Worm (Caenorhabditis elegans) whole organism, L1 larva: Measurements from ENCODE around the gene F01E11.3.

ENCODE experiments used
- Y116A8C.19 ChIP-seq: sonication (generic microtip); optimal IDR thresholded peaks from 2 replicates; lab custom pipeline; 2016; ENCODE audit warnings: missing compliant biosample characterization, missing genetic modification characterization, borderline replicate concordance
- ceh-8 ChIP-seq: fragments of 200-800 bp; sonication (Bioruptor generic); optimal IDR thresholded peaks from 2 replicates; lab custom pipeline; 2018; ENCODE audit warnings: mild to moderate bottlenecking, missing genetic modification characterization, moderate library complexity, missing compliant biosample characterization
- ceh-82 ChIP-seq, 3 experiments: fragments of 150-350 bp in 1 of 3; sonication (generic microtip) in 2 of 3; optimal IDR thresholded peaks; 2 replicates each; lab custom pipeline; 2014 to 2017; ENCODE audit warnings: missing biosample characterization in 3 of 3, missing genetic modification characterization in 3 of 3
- dsc-1 ChIP-seq: sonication (generic microtip); optimal IDR thresholded peaks from 2 replicates; lab custom pipeline; 2016; ENCODE audit warnings: mild to moderate bottlenecking, missing genetic modification characterization, missing compliant biosample characterization
- efl-1 ChIP-seq, 4 experiments: fragments of 150-350 bp; optimal IDR thresholded peaks in 3 of 4; peaks in 1 of 4; 1 replicate in 1 of 4; 2 replicates in 3 of 4; lab custom pipeline; 2014; ENCODE audit warnings: missing biosample characterization in 2 of 4, missing genetic modification characterization in 2 of 4, missing genetic modification reagents in 2 of 4
- egl-13 ChIP-seq: sonication (generic microtip); optimal IDR thresholded peaks from 2 replicates; lab custom pipeline; 2016; ENCODE audit warnings: missing genotype, missing genetic modification reagents, missing genetic modification characterization, missing compliant biosample characterization
- elt-2 ChIP-seq: sonication (generic microtip); optimal IDR thresholded peaks from 2 replicates; lab custom pipeline; 2016; ENCODE audit warnings: missing genetic modification characterization, mild to moderate bottlenecking, inconsistent platforms, missing compliant biosample characterization, missing genetic modification reagents
- ets-5 ChIP-seq: fragments of 200-800 bp; sonication (Bioruptor generic); IDR thresholded peaks from 2 replicates; pipeline ENCODE4 v1.3.6; 2022; ENCODE audit warnings: missing genetic modification characterization, missing compliant biosample characterization
- fkh-10 ChIP-seq: sonication (generic microtip); optimal IDR thresholded peaks from 2 replicates; lab custom pipeline; 2017; ENCODE audit warnings: missing biosample characterization, missing genetic modification reagents, missing genetic modification characterization
- fkh-8 ChIP-seq: sonication (generic microtip); optimal IDR thresholded peaks from 2 replicates; lab custom pipeline; 2016; ENCODE audit warnings: mild to moderate bottlenecking, missing genetic modification characterization, missing compliant biosample characterization
- lin-14 ChIP-seq: fragments of 200-800 bp; sonication (Bioruptor generic); optimal IDR thresholded peaks from 2 replicates; lab custom pipeline; 2018; ENCODE audit warnings: mild to moderate bottlenecking, missing genetic modification characterization, moderate library complexity, missing compliant biosample characterization
- lir-3 ChIP-seq: sonication (generic microtip); optimal IDR thresholded peaks from 2 replicates; lab custom pipeline; 2016; ENCODE audit warnings: mild to moderate bottlenecking, missing genetic modification characterization, moderate library complexity, missing compliant biosample characterization; ENCODE audit not compliant: poor library complexity
- nhr-11 ChIP-seq: fragments of 150-350 bp; optimal IDR thresholded peaks from 2 replicates; lab custom pipeline; 2014; ENCODE audit warnings: missing biosample characterization, missing genetic modification characterization
- nhr-71 ChIP-seq: sonication (generic microtip); optimal IDR thresholded peaks from 2 replicates; lab custom pipeline; 2016; ENCODE audit warnings: mild to moderate bottlenecking, missing genetic modification characterization, moderate library complexity, missing compliant biosample characterization
- pag-3 ChIP-seq: sonication (generic microtip); optimal IDR thresholded peaks from 2 replicates; lab custom pipeline; 2017; ENCODE audit warnings: missing genetic modification characterization, mild to moderate bottlenecking, missing compliant biosample characterization, antibody characterized with exemption, borderline replicate concordance; ENCODE audit not compliant: insufficient read depth
- pax-3 ChIP-seq: fragments of 200-800 bp; sonication (Bioruptor generic); optimal IDR thresholded peaks from 2 replicates; lab custom pipeline; 2018; ENCODE audit warnings: mild to moderate bottlenecking, missing genetic modification characterization, moderate library complexity, missing compliant biosample characterization
- rnt-1 ChIP-seq: sonication (generic microtip); optimal IDR thresholded peaks from 2 replicates; lab custom pipeline; 2016; ENCODE audit warnings: mild to moderate bottlenecking, missing genetic modification characterization, moderate library complexity, missing compliant biosample characterization
- snu-23 ChIP-seq: sonication (generic microtip); optimal IDR thresholded peaks from 2 replicates; lab custom pipeline; 2016; ENCODE audit warnings: missing genetic modification characterization, missing compliant biosample characterization
- sptf-1 ChIP-seq: fragments of 150-350 bp; optimal IDR thresholded peaks from 2 replicates; lab custom pipeline; 2014; ENCODE audit warnings: missing biosample characterization, missing genetic modification characterization
- unc-130 ChIP-seq: fragments of 150-350 bp; optimal IDR thresholded peaks from 2 replicates; lab custom pipeline; 2017; ENCODE audit warnings: missing biosample characterization, missing genetic modification characterization, inconsistent platforms
- unc-98 ChIP-seq: fragments of 200-800 bp; sonication (Bioruptor generic); IDR thresholded peaks from 2 replicates; pipeline ENCODE4 v1.3.6; 2022; ENCODE audit warnings: missing genetic modification characterization, missing compliant biosample characterization
- zip-4 ChIP-seq: fragments of 200-800 bp; sonication (Bioruptor generic); optimal IDR thresholded peaks from 2 replicates; lab custom pipeline; 2018; ENCODE audit warnings: mild to moderate bottlenecking, missing genetic modification characterization, moderate library complexity, missing compliant biosample characterization

F01E11.3 gene

DNA sequence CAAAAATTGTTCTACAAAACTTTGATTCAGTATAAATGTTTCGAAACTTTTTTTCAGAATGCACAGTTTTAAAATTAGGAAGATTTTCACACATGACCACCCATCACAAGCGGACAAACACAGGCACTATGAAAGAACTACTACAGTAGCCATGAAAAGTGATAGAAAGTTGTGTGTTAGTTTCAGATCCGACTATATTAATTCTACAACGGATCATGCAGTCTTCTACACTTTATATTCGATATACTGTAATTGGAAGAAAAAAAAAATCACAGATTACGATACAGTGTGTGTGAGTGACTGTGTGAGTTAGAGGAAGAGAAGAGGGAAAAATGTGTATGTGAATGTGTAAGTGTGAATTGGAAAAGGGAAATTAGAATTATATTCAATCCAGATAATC lies 20.4 kb upstream of the F01E11.3 start:
- no peak for TF ChIP-seq pag-3 (tag; lab: Kevin White, UChicago)
- no peak for TF ChIP-seq sptf-1 (tag; lab: Kevin White, UChicago)
- no peak for TF ChIP-seq zip-4 (GFP tag; lab: Kevin White, UChicago)
- no peak for TF ChIP-seq fkh-8

DNA sequence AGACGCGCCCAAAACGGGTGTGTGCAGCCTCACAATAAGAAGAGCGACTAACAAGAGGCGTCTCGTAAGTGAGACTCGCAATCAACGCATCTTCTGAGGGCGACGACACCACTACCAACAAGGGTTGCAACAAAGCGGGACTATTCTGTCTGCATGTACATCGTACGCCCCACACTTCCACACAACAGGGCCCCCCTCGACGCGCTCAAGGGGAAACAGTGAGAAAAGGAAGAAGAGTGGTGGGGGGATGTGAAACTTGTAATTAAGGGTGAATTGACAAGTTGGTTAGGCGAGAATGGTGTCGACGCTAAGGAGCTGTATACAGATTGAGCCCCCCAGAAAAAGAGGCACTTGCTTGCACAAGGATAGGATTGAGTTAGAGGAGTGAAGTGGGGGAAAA lies 13.8 kb upstream of the F01E11.3 start:
- TF ChIP-seq ets-5 (GFP tag; lab: Robert Waterston, UW) (no peak), Y116A8C.19 (no peak), lin-14 (peak; percentile 47)

DNA sequence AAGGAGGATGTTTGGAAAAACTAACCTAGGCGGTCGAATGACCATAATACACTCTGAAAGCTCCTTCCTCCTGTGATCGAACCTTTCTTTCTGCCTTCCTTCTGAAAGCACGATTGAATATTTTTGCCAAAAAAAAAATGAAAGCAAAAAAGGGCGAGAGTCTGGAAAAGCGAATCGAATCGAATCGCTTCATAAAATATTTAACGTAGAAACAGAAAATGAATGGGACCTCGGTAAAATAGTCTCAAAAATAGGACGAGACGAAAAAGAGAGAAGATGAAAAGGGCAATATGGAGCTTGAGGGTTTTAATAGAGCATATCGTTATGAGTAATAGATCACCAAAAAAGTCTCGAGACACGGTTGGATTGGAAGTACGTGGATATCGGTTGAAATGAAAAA lies 10.9 kb upstream of the F01E11.3 start, which contains the start of gene inx-1:
TSS of gene inx-1 (minus strand) at position 101 of the 400 bp plus-strand sequence.
- TF ChIP-seq efl-1 (optimal IDR thresholded peaks at IDR 0.05; lab: Kevin White, UChicago) (no peak), efl-1 (GFP tag; optimal IDR thresholded peaks at IDR 0.05 in 1 of 2; lab: Kevin White, UChicago) (peak in 1 of 2 experiments; percentile 0), lin-14 (no peak)

DNA sequence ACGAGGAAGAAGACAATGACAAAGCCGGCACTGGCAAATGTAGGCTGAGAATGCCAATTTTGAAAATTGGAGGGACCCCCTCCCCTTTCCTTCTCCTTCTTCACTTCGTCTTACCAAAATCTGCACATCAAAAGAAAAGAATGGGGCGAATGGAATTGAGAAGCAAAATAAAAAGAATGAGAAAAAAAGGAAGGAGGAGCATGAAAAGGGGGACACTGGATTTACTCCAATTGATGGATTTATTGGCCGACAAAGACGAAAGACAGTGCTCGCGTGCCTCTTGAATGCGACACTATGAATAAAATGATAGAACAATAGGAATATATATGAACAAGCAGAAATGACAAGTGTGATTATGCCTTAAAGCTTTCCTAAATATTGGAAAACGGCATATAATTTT lies 8.2 kb upstream of the F01E11.3 start:
- TF ChIP-seq nhr-11 (tag; lab: Kevin White, UChicago) (no peak), efl-1 (optimal IDR thresholded peaks at IDR 0.05; lab: Kevin White, UChicago) (no peak), efl-1 (GFP tag; optimal IDR thresholded peaks at IDR 0.05 in 1 of 2; lab: Kevin White, UChicago) (peak in 1 of 2 experiments; percentile 51), fkh-10 (GFP tag; lab: Kevin White, UChicago) (peak; percentile 33), lin-14 (peak; percentile 24), snu-23 (GFP tag; lab: Kevin White, UChicago) (no peak), dsc-1 (tag; lab: Kevin White, UChicago) (no peak)

DNA sequence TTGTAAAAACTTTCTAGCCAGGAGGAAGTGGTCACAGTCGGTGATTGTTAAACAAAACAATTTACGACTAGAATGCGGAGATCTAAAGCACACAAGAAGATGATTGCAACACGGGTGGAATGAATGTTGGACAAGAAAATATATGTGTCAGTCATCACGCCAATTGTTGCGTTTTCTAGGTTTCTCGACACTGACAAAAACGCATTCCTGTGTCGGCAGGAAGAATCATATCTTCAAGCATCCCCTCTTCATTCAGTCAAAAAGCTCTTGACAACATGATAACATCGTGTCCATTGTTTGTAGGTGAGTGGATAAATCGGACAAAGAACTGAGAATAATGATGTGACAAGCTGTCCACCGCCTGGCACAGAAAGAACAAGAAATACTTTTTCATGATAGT lies 7.6 kb upstream of the F01E11.3 start:
- TF ChIP-seq rnt-1 (tag; lab: Kevin White, UChicago) (peak; percentile 15), zip-4 (GFP tag; lab: Kevin White, UChicago) (no peak), lin-14 (peak; percentile 56), nhr-71 (tag; lab: Kevin White, UChicago) (peak; percentile 6), unc-130 (peak; percentile 47)

DNA sequence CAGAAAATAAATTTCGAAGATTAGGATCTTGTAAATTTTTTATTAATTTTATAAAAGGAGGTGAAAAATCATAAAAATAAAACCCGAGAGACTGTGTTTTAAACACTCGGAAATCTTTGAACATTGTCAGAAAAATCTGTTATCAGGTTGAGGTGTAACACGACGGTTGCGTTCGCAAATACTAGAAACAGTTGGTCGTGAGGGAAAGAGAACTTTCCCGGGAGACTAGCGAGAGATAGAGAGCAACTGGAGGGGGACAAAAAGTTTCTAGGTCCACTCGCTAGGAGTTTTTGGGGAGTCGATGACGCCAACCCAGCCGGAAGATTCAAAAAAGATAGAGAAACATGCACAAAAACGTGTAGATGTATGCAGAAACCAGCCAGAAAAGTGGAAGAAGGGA lies 4.8 kb upstream of the F01E11.3 start:
- TF ChIP-seq fkh-8 (no peak), ceh-8 (GFP tag; lab: Kevin White, UChicago) (no peak), lin-14 (peak; percentile 49), rnt-1 (tag; lab: Kevin White, UChicago) (peak; percentile 17), dsc-1 (tag; lab: Kevin White, UChicago) (no peak)
- TF ChIP-seq, all 84 proteins: peak for 2

DNA sequence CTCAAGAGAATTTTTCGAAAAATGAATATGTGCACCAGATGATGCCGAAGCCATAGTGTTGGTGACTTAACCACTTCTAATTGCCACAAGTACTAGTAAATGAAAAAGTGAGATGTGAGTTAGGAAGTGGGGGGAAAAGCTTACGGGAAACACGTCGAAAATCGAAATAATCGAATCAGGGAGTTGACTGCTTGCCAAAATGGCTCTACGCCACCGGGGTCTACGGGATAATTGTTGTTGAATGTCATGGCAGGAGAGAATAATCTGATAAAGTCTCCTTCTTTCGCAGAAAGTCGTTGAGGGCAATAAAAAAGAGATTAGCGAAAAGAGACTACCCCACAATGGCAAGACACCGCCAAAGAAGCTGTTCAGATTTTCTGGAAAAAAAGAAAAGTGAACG lies 3.3 kb upstream of the F01E11.3 start:
- no peak for TF ChIP-seq lir-3 (tag; lab: Kevin White, UChicago)
- TF ChIP-seq lin-14, result peak; percentile 21

DNA sequence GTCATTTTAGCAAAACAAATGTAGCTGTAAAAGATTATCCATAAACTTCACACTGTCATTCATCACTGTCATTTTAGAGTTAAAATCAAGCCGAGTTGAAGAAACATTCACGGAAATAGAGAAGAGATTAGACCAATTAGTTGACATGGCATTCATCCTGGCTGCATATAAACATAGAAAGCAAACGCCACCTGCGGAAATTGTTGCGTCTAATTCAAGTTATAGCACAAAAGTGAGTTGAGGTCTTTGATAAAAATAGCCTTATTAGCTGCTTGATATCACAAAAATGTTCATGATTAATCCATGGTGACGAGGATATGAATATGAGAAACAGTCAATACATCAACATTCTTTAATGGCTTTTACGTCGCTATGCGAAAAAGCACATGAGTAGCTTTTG lies 1.4 kb downstream of the F01E11.3 start:
- peak; percentile 40 for TF ChIP-seq fkh-8
- TF ChIP-seq egl-13 (tag; lab: Kevin White, UChicago), result no peak
- TF ChIP-seq dsc-1 (tag; lab: Kevin White, UChicago), result peak; percentile 90
- TF ChIP-seq ceh-8 (GFP tag; lab: Kevin White, UChicago), result no peak
- no peak for TF ChIP-seq efl-1 (optimal IDR thresholded peaks at IDR 0.05; lab: Kevin White, UChicago)
- peak in 1 of 2 experiments; percentile 49 for TF ChIP-seq efl-1 (GFP tag; optimal IDR thresholded peaks at IDR 0.05 in 1 of 2; lab: Kevin White, UChicago)
- no peak for TF ChIP-seq elt-2 (tag; lab: Kevin White, UChicago)
- no peak for TF ChIP-seq ceh-82 (tag; optimal IDR thresholded peaks at IDR 0.05; lab: Kevin White, UChicago)
- TF ChIP-seq pax-3 (tag; lab: Kevin White, UChicago), result peak; percentile 32

DNA sequence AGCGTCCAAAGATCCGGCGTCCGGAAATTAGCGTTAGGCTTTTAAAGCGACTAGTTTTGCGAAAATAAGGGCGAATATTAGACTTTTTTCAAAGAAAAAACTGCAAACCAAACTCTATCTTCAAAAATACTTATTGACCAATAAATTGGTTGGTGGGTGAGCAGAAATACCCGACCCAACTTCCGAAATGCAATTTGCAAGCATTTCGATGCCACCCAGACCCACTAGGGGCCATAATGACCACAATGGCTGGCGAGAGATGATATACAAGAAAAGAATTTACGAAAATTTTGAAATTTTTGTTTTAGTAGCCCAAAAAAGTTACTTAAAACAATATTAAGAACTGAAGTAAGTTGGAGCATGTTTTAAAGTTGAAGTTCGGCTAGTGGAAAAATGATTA lies 3.0 kb downstream of the F01E11.3 start:
- TF ChIP-seq lin-14, result peak; percentile 30
- TF ChIP-seq unc-98 (GFP tag; lab: Robert Waterston, UW), result no peak
